Fruit fly (Drosophila melanogaster): ENCODE results near the gene Rad17.

Gene Rad17

DNA sequence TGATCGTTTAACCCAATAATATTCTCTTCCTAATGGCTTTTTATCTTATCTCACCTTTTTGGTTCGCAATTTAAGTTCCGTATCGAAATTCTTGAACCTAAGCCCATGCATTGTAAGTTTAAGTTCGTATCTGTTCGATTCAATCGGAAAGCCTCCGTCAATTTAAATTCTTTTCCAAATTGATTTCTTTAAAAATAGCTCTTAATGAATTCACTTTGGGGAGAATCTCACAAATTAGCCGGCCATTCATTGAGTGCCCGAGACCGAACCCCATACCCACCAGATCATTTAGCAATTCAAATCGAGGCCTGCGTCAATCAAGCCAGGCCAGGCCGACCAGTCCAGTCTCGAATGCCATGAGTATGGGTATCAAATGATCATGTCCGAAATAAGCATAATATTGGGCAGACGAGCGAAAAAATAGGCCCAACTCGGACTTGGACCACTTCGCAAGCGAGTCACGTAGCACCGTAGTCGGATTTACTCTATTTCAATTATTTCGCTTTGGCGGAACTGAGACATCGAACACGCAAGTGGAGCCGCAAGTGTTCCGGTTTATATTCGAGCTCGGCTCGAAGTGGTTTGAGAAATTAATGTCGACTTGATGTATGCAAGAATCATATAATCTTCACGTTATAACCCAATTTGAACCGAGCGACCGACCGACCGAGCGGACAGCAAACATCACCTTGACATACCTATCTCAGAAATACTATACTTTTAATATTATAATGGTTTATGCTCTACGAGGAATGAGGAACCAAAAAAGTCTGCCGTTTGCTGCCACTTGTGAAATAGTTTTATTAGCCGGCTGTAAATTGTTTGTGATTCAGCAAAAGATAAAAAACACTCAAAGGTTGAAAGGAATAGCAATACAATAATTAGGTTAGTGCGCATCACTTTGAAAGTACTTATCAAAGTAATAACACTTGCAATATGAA lies 45.0 kb upstream of the Rad17 start:
- TF ChIP-seq eg (GFP tag; IDR thresholded peaks at IDR 0.05) (no peak), fkh (GFP tag; optimal IDR thresholded peaks at IDR 0.05) (no peak), CG34406 (GFP tag; optimal IDR thresholded peaks at IDR 0.05) (no peak), achi (GFP tag; optimal IDR thresholded peaks at IDR 0.05) (no peak), CG6808 (GFP tag; optimal IDR thresholded peaks at IDR 0.05) (no peak), vri (GFP tag; optimal IDR thresholded peaks at IDR 0.05) (no peak), topi (GFP tag; optimal IDR thresholded peaks at IDR 0.05) (no peak)

DNA sequence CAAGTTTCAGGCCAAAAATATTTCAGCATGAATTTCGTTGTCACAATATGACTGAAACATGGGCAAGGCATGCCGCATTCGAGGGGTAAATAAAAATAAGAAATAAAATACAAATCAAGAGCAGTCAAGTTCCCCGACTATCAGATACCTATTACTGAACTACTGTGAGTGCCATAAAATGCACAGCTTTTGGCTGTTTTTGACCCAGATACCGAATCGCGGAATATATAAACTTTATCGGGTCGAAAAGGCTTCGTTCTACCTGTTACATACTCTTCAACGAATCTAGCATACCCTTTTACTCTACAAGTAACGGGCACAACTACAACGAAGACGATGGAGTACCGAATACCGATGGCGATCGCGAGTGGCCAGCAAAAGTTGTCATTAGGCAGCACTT lies 43.9 kb upstream of the Rad17 start:
- no peak for TF ChIP-seq fd59A (GFP tag; optimal IDR thresholded peaks at IDR 0.05)
- peak; percentile 64 for TF ChIP-seq Ets21C (GFP tag; optimal IDR thresholded peaks at IDR 0.05)
- TF ChIP-seq CG10669 (GFP tag; optimal IDR thresholded peaks at IDR 0.05) = peak; percentile 23
- peak; percentile 43 for TF ChIP-seq achi (GFP tag; optimal IDR thresholded peaks at IDR 0.05)
- peak; percentile 75 for TF ChIP-seq CG6792 (GFP tag; optimal IDR thresholded peaks at IDR 0.05)
- peak; percentile 63 for TF ChIP-seq CG8632 (GFP tag; optimal IDR thresholded peaks at IDR 0.05)
- peak; percentile 58 for TF ChIP-seq Hr4 (GFP tag; optimal IDR thresholded peaks at IDR 0.05)
- peak; percentile 93 for TF ChIP-seq Eip78C (GFP tag)
- TF ChIP-seq dac (GFP tag; optimal IDR thresholded peaks at IDR 0.05) = peak; percentile 51
- TF ChIP-seq CG8119 (GFP tag; IDR thresholded peaks at IDR 0.05) = peak; percentile 71
- peak; percentile 74 for TF ChIP-seq CG3919 (GFP tag; optimal IDR thresholded peaks at IDR 0.05)
- TF ChIP-seq lz (GFP tag; optimal IDR thresholded peaks at IDR 0.05) = peak; percentile 66
- peak; percentile 58 for TF ChIP-seq Smox (GFP tag; optimal IDR thresholded peaks at IDR 0.05)
- TF ChIP-seq spab (GFP tag; optimal IDR thresholded peaks at IDR 0.05) = no peak
- peak; percentile 72 for TF ChIP-seq CG34406 (GFP tag; optimal IDR thresholded peaks at IDR 0.05)
- TF ChIP-seq pdm3 (GFP tag; optimal IDR thresholded peaks at IDR 0.05) = peak; percentile 77
- TF ChIP-seq CG3032 (tag; optimal IDR thresholded peaks at IDR 0.05) = peak; percentile 10
- peak; percentile 81 for TF ChIP-seq CG11902 (GFP tag; optimal IDR thresholded peaks at IDR 0.05)
- peak; percentile 70 for TF ChIP-seq Hr39 (GFP tag; optimal IDR thresholded peaks at IDR 0.05)
- peak in 1 of 2 experiments; percentile 28 for TF ChIP-seq salr (GFP tag; optimal IDR thresholded peaks at IDR 0.05)
- TF ChIP-seq Blimp-1 (GFP tag; optimal IDR thresholded peaks at IDR 0.05) = peak; percentile 40
- peak; percentile 62 for TF ChIP-seq Eip75B (GFP tag; optimal IDR thresholded peaks at IDR 0.05)
- TF ChIP-seq CG31627 (GFP tag; optimal IDR thresholded peaks at IDR 0.05) = peak; percentile 72
- peak; percentile 36 for TF ChIP-seq Sox14 (GFP tag; optimal IDR thresholded peaks at IDR 0.05)
- no peak for TF ChIP-seq fkh (GFP tag; optimal IDR thresholded peaks at IDR 0.05)
- TF ChIP-seq CG4318 (GFP tag; optimal IDR thresholded peaks at IDR 0.05) = peak; percentile 46
- TF ChIP-seq CG11294 (GFP tag; IDR thresholded peaks at IDR 0.05) = peak; percentile 56
- no peak for TF ChIP-seq CG6854 (GFP tag; optimal IDR thresholded peaks at IDR 0.05)
- no peak for TF ChIP-seq Eip93F (GFP tag; optimal IDR thresholded peaks at IDR 0.05)
- TF ChIP-seq CG1621 (tag; optimal IDR thresholded peaks at IDR 0.05) = no peak
- TF ChIP-seq ss (GFP tag; optimal IDR thresholded peaks at IDR 0.05) = peak; percentile 2 to 25
- peak; percentile 17 for TF ChIP-seq CG9139 (GFP tag; optimal IDR thresholded peaks at IDR 0.05)
- peak; percentile 55 for TF ChIP-seq CG32006 (GFP tag; optimal IDR thresholded peaks at IDR 0.05)
- TF ChIP-seq Hr38 (GFP tag; optimal IDR thresholded peaks at IDR 0.05) = no peak
- peak; percentile 4 for TF ChIP-seq CG16779 (tag; optimal IDR thresholded peaks at IDR 0.05)
- peak; percentile 49 for TF ChIP-seq Sox102F (GFP tag; optimal IDR thresholded peaks at IDR 0.05)
- TF ChIP-seq svp (GFP tag) = peak; percentile 83
- peak; percentile 1 for TF ChIP-seq CG6276 (GFP tag; optimal IDR thresholded peaks at IDR 0.05)
- peak; percentile 53; the same call in 1 of the 2 replicates for TF ChIP-seq Gug (GFP tag; IDR thresholded peaks at IDR 0.05)
- peak; percentile 71 for TF ChIP-seq OdsH (GFP tag; optimal IDR thresholded peaks at IDR 0.05)
- TF ChIP-seq Lpt (GFP tag; optimal IDR thresholded peaks at IDR 0.05) = peak; percentile 12
- TF ChIP-seq CG6163 (GFP tag; IDR thresholded peaks at IDR 0.05) = peak; percentile 84
- TF ChIP-seq CG15336 (GFP tag; IDR thresholded peaks at IDR 0.05) = peak; percentile 82
- peak; percentile 19 for TF ChIP-seq CG11762 (GFP tag; optimal IDR thresholded peaks at IDR 0.05; ENCODE audit: insufficient read depth)

Measured in whole organism, prepupa.